Worm (Caenorhabditis elegans): ENCODE measurements around the gene dpy-19.

The dpy-19 gene

DNA sequence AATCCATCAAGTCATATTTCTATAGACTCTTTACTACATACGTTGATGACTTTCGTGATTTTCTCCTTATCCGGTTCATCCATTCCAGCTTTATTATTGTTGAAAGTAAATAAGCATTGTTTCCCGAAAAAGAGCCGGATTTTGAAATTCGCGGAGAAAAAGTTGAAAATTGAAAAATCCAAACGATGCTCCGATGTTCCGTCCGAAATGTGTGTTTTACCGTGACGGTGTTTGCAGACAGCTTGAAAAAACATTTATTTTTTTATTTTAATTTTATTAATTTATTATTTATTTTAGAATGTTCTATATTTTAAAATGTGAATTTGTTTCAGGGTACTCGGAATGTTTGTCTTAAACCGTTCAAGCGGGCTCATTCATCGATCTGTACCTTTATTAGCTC is 36.4 kb downstream of the dpy-19 start, which contains the start of gene dnj-10:
dnj-10 (plus strand) TSS at position 333 of the 400 bp plus-strand sequence.
- TF ChIP-seq unc-42 (tag; optimal IDR thresholded peaks at IDR 0.05) = peak; percentile 6
- TF ChIP-seq fkh-6 (tag; optimal IDR thresholded peaks at IDR 0.05) = no peak

DNA sequence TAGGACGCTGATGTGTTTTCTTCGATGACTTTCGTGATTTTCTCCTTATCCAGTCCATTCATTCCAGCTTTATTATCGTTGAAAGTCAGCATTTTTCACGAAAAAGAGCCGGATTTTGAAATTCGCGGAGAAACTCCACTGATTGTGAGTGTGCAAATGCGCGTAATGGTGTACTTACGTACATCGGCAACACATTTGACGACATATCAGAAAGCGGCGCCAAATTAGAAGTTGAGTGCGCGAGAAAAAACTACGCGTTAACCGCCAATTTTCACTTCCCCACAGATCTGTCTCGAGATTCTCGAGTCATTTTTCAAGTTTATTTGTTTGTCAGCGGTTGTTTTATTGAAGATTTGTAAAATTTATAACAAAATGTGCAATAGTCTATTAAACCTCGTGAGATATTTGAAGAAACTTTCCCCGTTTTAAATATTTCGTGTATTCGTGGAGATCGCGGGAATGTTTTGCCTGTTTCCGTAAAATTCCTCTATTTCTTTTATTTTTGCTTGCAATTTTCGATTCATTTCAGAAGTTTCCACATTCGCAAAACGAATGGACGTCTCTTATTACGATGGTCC is 38.8 kb downstream of the dpy-19 start, which contains the start of the genes polk-1 and gpr-1:
polk-1 (minus strand) TSS at position 186 of the 578 bp plus-strand sequence.
gpr-1 (plus strand) TSS at position 528 of the 578 bp plus-strand sequence.
- TF ChIP-seq unc-86 (tag; optimal IDR thresholded peaks at IDR 0.05) (no peak), ceh-31 (tag; optimal IDR thresholded peaks at IDR 0.05) (no peak), ets-4 (tag; optimal IDR thresholded peaks at IDR 0.05) (no peak), eyg-1 (tag; optimal IDR thresholded peaks at IDR 0.05) (no peak), hlh-6 (tag; optimal IDR thresholded peaks at IDR 0.05) (no peak), F13H6.1 (tag; optimal IDR thresholded peaks at IDR 0.05) (no peak), unc-42 (tag; optimal IDR thresholded peaks at IDR 0.05) (no peak), T23F11.4 (GFP tag; optimal IDR thresholded peaks at IDR 0.05) (no peak), unc-55 (GFP tag; optimal IDR thresholded peaks at IDR 0.05) (no peak)

DNA sequence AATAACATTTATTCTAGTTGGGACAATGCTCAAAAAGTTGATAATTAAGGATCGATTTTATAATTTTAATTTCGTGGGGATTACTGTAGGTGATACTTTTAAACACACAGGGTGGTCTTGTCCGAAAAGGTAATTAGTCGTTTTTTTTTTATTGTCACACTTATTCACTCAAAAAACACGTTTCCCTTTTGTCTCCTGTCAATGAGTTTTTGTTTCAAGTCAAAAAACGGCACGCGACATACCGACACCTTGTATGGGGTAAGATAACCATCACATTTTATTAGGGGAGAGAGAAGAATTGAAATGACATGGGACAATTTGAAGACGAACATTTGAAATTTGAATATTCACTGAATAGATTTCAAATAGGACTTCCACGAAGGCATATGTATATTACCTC is 42.2 kb downstream of the dpy-19 start:
- TF ChIP-seq fkh-10 (GFP tag; optimal IDR thresholded peaks at IDR 0.05) = no peak
- no peak for TF ChIP-seq zip-5 (tag; optimal IDR thresholded peaks at IDR 0.05)
- TF ChIP-seq pha-2 (tag; optimal IDR thresholded peaks at IDR 0.05) = no peak
- no peak for TF ChIP-seq hlh-15 (tag; optimal IDR thresholded peaks at IDR 0.05)
- TF ChIP-seq elt-2 (tag; optimal IDR thresholded peaks at IDR 0.05) = no peak

DNA sequence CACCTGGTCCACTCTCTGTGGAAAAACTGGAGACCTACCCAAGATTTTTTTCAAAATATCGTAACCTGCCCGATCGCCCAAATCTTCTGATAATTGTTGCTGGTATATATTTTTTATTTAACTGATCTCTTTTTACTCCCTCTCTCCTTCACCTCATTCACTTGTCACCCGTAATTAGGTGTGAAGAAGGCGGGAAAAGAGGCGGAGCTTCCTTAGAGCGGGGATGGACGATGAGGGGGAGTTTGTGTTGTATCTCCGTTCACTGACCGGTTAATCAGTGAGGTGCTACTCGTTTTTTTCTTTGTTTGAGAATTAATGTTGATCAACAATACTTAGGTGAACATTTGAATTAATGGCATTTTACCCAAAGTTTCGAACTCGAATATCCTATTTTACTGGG is 44.8 kb downstream of the dpy-19 start, which contains the start of gene ceh-16:
ceh-16 (plus strand) TSS at position 301 of the 400 bp plus-strand sequence.
- TF ChIP-seq ceh-24 (tag; optimal IDR thresholded peaks at IDR 0.05) = no peak
- no peak for TF ChIP-seq tbx-2 (tag; optimal IDR thresholded peaks at IDR 0.05)
- no peak for TF ChIP-seq sox-4 (tag; optimal IDR thresholded peaks at IDR 0.05)
- no peak for TF ChIP-seq nhr-11 (tag; optimal IDR thresholded peaks at IDR 0.05)
- no peak for TF ChIP-seq pros-1 (tag; optimal IDR thresholded peaks at IDR 0.05)
- TF ChIP-seq unc-55 (GFP tag; optimal IDR thresholded peaks at IDR 0.05) = no peak

DNA sequence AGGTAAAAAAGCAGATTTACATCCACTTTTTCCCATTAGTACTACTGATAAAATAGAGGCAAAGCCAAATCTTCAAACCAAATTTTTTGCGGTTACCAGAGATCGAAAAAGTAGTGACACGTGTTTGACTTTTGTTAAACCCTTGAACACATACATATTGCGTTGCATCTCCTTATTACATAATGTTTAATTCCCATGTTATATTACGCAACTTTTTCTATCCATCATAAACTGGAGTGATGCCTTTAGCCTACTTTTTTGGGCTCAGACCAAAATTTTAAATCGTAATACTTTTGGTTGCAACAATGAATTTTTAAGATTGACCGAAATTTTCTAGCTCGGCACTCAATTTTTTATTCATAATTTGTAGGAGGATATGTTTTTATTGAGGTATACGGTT is 45.3 kb downstream of the dpy-19 start:
- TF ChIP-seq C08G9.2 (tag; optimal IDR thresholded peaks at IDR 0.05) (no peak), hlh-6 (tag; optimal IDR thresholded peaks at IDR 0.05) (no peak), mec-3 (tag; optimal IDR thresholded peaks at IDR 0.05; ENCODE audit: borderline replicate concordance) (no peak), ttx-3 (tag; optimal IDR thresholded peaks at IDR 0.05) (no peak), hlh-13 (GFP tag; optimal IDR thresholded peaks at IDR 0.05) (no peak), ztf-16 (tag; optimal IDR thresholded peaks at IDR 0.05) (no peak), sox-4 (tag; optimal IDR thresholded peaks at IDR 0.05) (no peak), ama-1 (optimal IDR thresholded peaks at IDR 0.05) (no peak), ceh-2 (tag; optimal IDR thresholded peaks at IDR 0.05) (no peak), rnt-1 (tag; optimal IDR thresholded peaks at IDR 0.05) (no peak), nfya-1 (tag; optimal IDR thresholded peaks at IDR 0.05) (no peak), ceh-48 (tag; optimal IDR thresholded peaks at IDR 0.05) (no peak), ceh-19 (GFP tag; optimal IDR thresholded peaks at IDR 0.05) (no peak), tbx-2 (tag; optimal IDR thresholded peaks at IDR 0.05) (no peak), fax-1 (tag; optimal IDR thresholded peaks at IDR 0.05) (no peak), ets-4 (tag; optimal IDR thresholded peaks at IDR 0.05) (no peak), elt-2 (tag; optimal IDR thresholded peaks at IDR 0.05) (no peak)

DNA sequence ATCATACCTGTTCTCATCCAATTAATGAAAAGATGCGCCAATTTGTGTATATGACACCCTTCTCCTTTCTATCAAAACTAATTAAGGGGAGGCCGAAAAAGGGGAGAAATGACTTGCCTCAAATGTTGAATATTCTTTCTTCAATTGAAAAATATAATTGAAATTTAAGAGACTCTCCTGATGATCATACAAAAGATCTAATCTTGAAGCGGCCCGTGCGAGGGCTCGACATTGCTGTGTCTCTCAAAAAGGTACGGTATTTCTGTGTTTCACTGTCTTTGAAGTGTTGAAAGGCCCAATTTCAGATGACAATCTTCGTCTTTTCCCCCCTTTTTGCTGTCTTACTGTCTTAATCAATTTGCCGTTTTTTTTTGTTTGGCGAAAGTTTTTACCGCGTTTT is 46.3 kb downstream of the dpy-19 start:
- no peak for TF ChIP-seq ceh-30 (tag; optimal IDR thresholded peaks at IDR 0.05)
- TF ChIP-seq unc-86 (tag; optimal IDR thresholded peaks at IDR 0.05) = no peak
- TF ChIP-seq pag-3 (tag; optimal IDR thresholded peaks at IDR 0.05; ENCODE audit: borderline replicate concordance) = no peak
- peak; percentile 18 for TF ChIP-seq nfya-1 (tag; optimal IDR thresholded peaks at IDR 0.05)

Measured in whole organism, late embryonic.